Fruit fly (Drosophila melanogaster) whole organism, embryonic: ENCODE data around the gene CG4972.

ENCODE experiments used
- CG17359 ChIP-seq: fragments of 200-800 bp; sonication (Bioruptor generic); optimal IDR thresholded peaks from 3 replicates; lab custom pipeline; 2018; ENCODE audit warnings: missing biosample characterization, mild to moderate bottlenecking, missing genetic modification characterization, moderate library complexity
- CG33557 ChIP-seq: fragments of 200-800 bp; sonication (Bioruptor generic); optimal IDR thresholded peaks from 2 replicates; lab custom pipeline; 2019; ENCODE audit warnings: missing biosample characterization, mild to moderate bottlenecking, missing genetic modification characterization, moderate library complexity
- CG9437 ChIP-seq: fragments of 200-800 bp; sonication (Bioruptor generic); optimal IDR thresholded peaks from 2 replicates; lab custom pipeline; 2018; ENCODE audit warnings: missing biosample characterization, mild to moderate bottlenecking, missing genetic modification characterization
- Dip2 ChIP-seq: fragments of 200-800 bp; sonication (Bioruptor generic); IDR thresholded peaks from 2 replicates; pipeline ENCODE4 v1.3.6; 2022; ENCODE audit warnings: missing biosample characterization, missing genetic modification characterization
- Stat92E ChIP-seq, 3 experiments: fragments of >200 bp in 2 of 3; fragments of 200-800 bp in 1 of 3; sonication (Bioruptor generic) in 1 of 3; optimal IDR thresholded peaks; 2 replicates each; lab custom pipeline; 2017 to 2019; ENCODE audit warnings: missing biosample characterization in 3 of 3, missing genetic modification characterization in 3 of 3, mild to moderate bottlenecking in 1 of 3, moderate library complexity in 1 of 3
- br ChIP-seq: fragments of >200 bp; optimal IDR thresholded peaks from 2 replicates; lab custom pipeline; 2017
- kni ChIP-seq: fragments of 200-800 bp; sonication (Bioruptor generic); optimal IDR thresholded peaks from 3 replicates; lab custom pipeline; 2017; ENCODE audit warnings: mild to moderate bottlenecking, missing biosample characterization, missing genetic modification reagents, missing genetic modification characterization
- phol ChIP-seq: fragments of 200-800 bp; sonication (Bioruptor generic); optimal IDR thresholded peaks from 3 replicates; lab custom pipeline; 2018; ENCODE audit warnings: missing biosample characterization, mild to moderate bottlenecking, missing genetic modification characterization, moderate library complexity

dm6 chr2L:10320174-10320775 lies 5.7 kb downstream of the CG4972 start:
- TF ChIP-seq CG33557 (GFP tag; lab: Kevin White, UChicago): no peak
- no peak for TF ChIP-seq CG9437 (GFP tag; lab: Kevin White, UChicago)
- TF ChIP-seq Stat92E (GFP tag; optimal IDR thresholded peaks at IDR 0.05; lab: Kevin White, UChicago): no peak
- TF ChIP-seq Dip2 (GFP tag; lab: Robert Waterston, UW): no peak
- no peak for TF ChIP-seq br (lab: Kevin White, UChicago)
- no peak for TF ChIP-seq phol (tag; lab: Kevin White, UChicago)
- no peak for TF ChIP-seq CG17359 (tag; lab: Kevin White, UChicago)
- no peak for TF ChIP-seq kni (GFP tag; lab: Kevin White, UChicago)
